Worm (Caenorhabditis elegans) whole organism, L4 larva: Measurements from ENCODE around the gene K10B3.5.
"Not testable (repeated sequence)": the region's sequence is repeated elsewhere in the genome, so short reads cannot be mapped to it uniquely, and the experiment has no call there.

Source experiments
- F37D6.2 ChIP-seq: sonication (generic microtip); optimal IDR thresholded peaks from 2 replicates; lab custom pipeline; 2016; ENCODE audit warnings: mild to moderate bottlenecking, missing genetic modification characterization, missing compliant biosample characterization
- aha-1 ChIP-seq: fragments of 150-350 bp; peaks from one replicate; lab custom pipeline; 2014; ENCODE audit warnings: missing biosample characterization, missing genetic modification characterization
- ceh-44 ChIP-seq: fragments of 200-800 bp; sonication (Bioruptor generic); IDR thresholded peaks from 2 replicates; pipeline ENCODE4 v1.3.6; 2022; ENCODE audit warnings: missing genetic modification reagents, missing genetic modification characterization, missing compliant biosample characterization
- lin-13 ChIP-seq: fragments of 150-350 bp; optimal IDR thresholded peaks from 2 replicates; lab custom pipeline; 2014; ENCODE audit warnings: missing biosample characterization, missing genetic modification reagents, missing genetic modification characterization
- lsy-2 ChIP-seq, 2 experiments: fragments of 150-350 bp in 1 of 2; sonication (generic microtip) in 1 of 2; optimal IDR thresholded peaks; 2 replicates each; lab custom pipeline; 2014 to 2017; ENCODE audit warnings: missing biosample characterization in 2 of 2, missing genetic modification characterization in 2 of 2
- madf-9 ChIP-seq: fragments of 200-800 bp; sonication (Bioruptor generic); conservative IDR thresholded peaks from 2 replicates; pipeline ENCODE4 v1.3.6; 2022; ENCODE audit warnings: missing genetic modification reagents, missing genetic modification characterization, missing compliant biosample characterization
- nhr-25 ChIP-seq: sonication (generic microtip); optimal IDR thresholded peaks from 2 replicates; lab custom pipeline; 2017; ENCODE audit warnings: missing genetic modification characterization, mild to moderate bottlenecking, missing compliant biosample characterization, antibody characterized with exemption, moderate library complexity, borderline replicate concordance; ENCODE audit not compliant: insufficient read depth
- nhr-6 ChIP-seq: fragments of 150-350 bp; optimal IDR thresholded peaks from 2 replicates; lab custom pipeline; 2014; ENCODE audit warnings: missing biosample characterization, missing genetic modification characterization
- nhr-76 ChIP-seq: fragments of 150-350 bp; optimal IDR thresholded peaks from 2 replicates; lab custom pipeline; 2014; ENCODE audit warnings: missing biosample characterization, missing genetic modification characterization
- unc-62 ChIP-seq, 3 experiments: fragments of 150-350 bp in 1 of 3; sonication (generic microtip); optimal IDR thresholded peaks in 2 of 3; peaks in 1 of 3; 1 replicate in 1 of 3; 2 replicates in 2 of 3; lab custom pipeline; 2014 to 2017; ENCODE audit warnings: missing biosample characterization in 3 of 3, missing genetic modification characterization in 3 of 3, missing genetic modification reagents in 3 of 3, missing genotype in 1 of 3

DNA sequence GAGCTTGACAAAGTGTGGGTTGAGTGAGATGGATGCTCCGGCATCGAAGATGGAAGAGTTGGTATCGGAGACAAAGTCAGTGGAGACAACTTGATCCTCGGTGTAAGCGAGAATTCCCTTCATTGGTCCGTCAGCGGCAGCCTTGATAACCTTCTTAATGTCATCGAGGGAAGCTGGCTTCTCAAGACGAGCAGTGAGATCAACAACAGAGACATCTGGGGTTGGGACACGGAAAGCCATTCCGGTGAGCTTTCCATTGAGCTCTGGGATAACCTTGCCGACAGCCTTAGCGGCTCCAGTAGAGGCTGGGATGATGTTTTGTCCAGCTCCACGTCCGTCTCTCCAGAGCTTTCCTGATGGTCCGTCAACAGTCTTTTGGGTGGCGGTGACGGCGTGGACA is 6.0 kb upstream of the K10B3.5 start:
- TF ChIP-seq lin-13 (GFP tag; lab: Kevin White, UChicago); lsy-2 (tag; optimal IDR thresholded peaks at IDR 0.05; lab: Kevin White, UChicago); F37D6.2 (tag; lab: Kevin White, UChicago); ceh-44 (GFP tag; lab: Robert Waterston, UW); nhr-25 (tag; lab: Kevin White, UChicago); nhr-76 (tag; lab: Kevin White, UChicago); madf-9; unc-62 (tag; optimal IDR thresholded peaks at IDR 0.05; lab: Kevin White, UChicago); aha-1 (tag; lab: Kevin White, UChicago); nhr-6: not testable (repeated sequence)
- peak in 1 of 2 experiments; percentile 36 for TF ChIP-seq unc-62 (GFP tag; optimal IDR thresholded peaks at IDR 0.05 in 1 of 2; lab: Kevin White, UChicago)
